Worm (Caenorhabditis elegans) whole organism, L2 larva: ENCODE data around the gene acer-1.
"Not testable (repeated sequence)": the region's sequence is repeated elsewhere in the genome, so short reads cannot be mapped to it uniquely, and the experiment has no call there.

Source experiments
- C34F6.9 ChIP-seq: fragments of 150-350 bp; optimal IDR thresholded peaks from 2 replicates; lab custom pipeline; 2014; ENCODE audit warnings: missing biosample characterization, missing genetic modification characterization
- R02D3.7 ChIP-seq: fragments of 150-350 bp; optimal IDR thresholded peaks from 2 replicates; lab custom pipeline; 2014; ENCODE audit warnings: missing biosample characterization, missing genetic modification characterization
- ZK546.5 ChIP-seq: sonication (generic microtip); optimal IDR thresholded peaks from 2 replicates; lab custom pipeline; 2017; ENCODE audit warnings: missing biosample characterization, missing genetic modification characterization
- alr-1 ChIP-seq: fragments of 150-350 bp; optimal IDR thresholded peaks from 2 replicates; lab custom pipeline; 2014; ENCODE audit warnings: missing biosample characterization, missing genetic modification characterization
- ama-1 ChIP-seq: fragments of 150-350 bp; optimal IDR thresholded peaks from 2 replicates; lab custom pipeline; 2018; ENCODE audit warnings: inconsistent platforms
- blmp-1 ChIP-seq: sonication (generic microtip); optimal IDR thresholded peaks from 2 replicates; lab custom pipeline; 2017; ENCODE audit warnings: missing genetic modification characterization, mild to moderate bottlenecking, missing compliant biosample characterization, antibody characterized with exemption, moderate library complexity; ENCODE audit not compliant: insufficient read depth
- egl-27 ChIP-seq: sonication (generic microtip); optimal IDR thresholded peaks from 3 replicates; lab custom pipeline; 2017; ENCODE audit warnings: missing biosample characterization, missing genetic modification reagents, missing genetic modification characterization
- elt-3 ChIP-seq: sonication (generic microtip); optimal IDR thresholded peaks from 2 replicates; lab custom pipeline; 2017; ENCODE audit warnings: missing biosample characterization, missing genetic modification characterization
- fos-1 ChIP-seq: fragments of 150-350 bp; optimal IDR thresholded peaks from 2 replicates; lab custom pipeline; 2014; ENCODE audit warnings: missing biosample characterization, missing genetic modification characterization
- gmeb-1 ChIP-seq: fragments of 150-350 bp; optimal IDR thresholded peaks from 2 replicates; lab custom pipeline; 2014; ENCODE audit warnings: missing biosample characterization, missing genetic modification characterization
- lin-11 ChIP-seq: fragments of 150-350 bp; sonication (generic microtip); optimal IDR thresholded peaks from 2 replicates; lab custom pipeline; 2014; ENCODE audit warnings: missing biosample characterization, missing genetic modification characterization, inconsistent platforms, mixed read lengths
- lin-13 ChIP-seq: fragments of 150-350 bp; optimal IDR thresholded peaks from 2 replicates; lab custom pipeline; 2014; ENCODE audit warnings: missing biosample characterization, missing genetic modification reagents, missing genetic modification characterization
- lin-39 ChIP-seq: fragments of 150-350 bp; optimal IDR thresholded peaks from 2 replicates; lab custom pipeline; 2014; ENCODE audit warnings: missing biosample characterization, missing genetic modification reagents, missing genetic modification characterization
- lsy-2 ChIP-seq, 2 experiments: fragments of 150-350 bp in 1 of 2; sonication (generic microtip) in 1 of 2; optimal IDR thresholded peaks; 2 replicates each; lab custom pipeline; 2014 to 2017; ENCODE audit warnings: missing biosample characterization in 2 of 2, missing genetic modification characterization in 2 of 2
- mab-5 ChIP-seq: fragments of 150-350 bp; optimal IDR thresholded peaks from 2 replicates; lab custom pipeline; 2014; ENCODE audit warnings: missing biosample characterization, missing genetic modification characterization
- mbf-1 ChIP-seq: sonication (generic microtip); optimal IDR thresholded peaks from 2 replicates; lab custom pipeline; 2017; ENCODE audit warnings: missing biosample characterization, missing genetic modification characterization
- nhr-10 ChIP-seq: sonication (generic microtip); optimal IDR thresholded peaks from 2 replicates; lab custom pipeline; 2017; ENCODE audit warnings: missing biosample characterization, missing genetic modification characterization
- nhr-12 ChIP-seq: fragments of 150-350 bp; optimal IDR thresholded peaks from 2 replicates; lab custom pipeline; 2014; ENCODE audit warnings: missing biosample characterization, missing genetic modification characterization
- nhr-129 ChIP-seq: fragments of 150-350 bp; optimal IDR thresholded peaks from 2 replicates; lab custom pipeline; 2014; ENCODE audit warnings: missing biosample characterization, missing genetic modification characterization
- nhr-21 ChIP-seq: fragments of 150-350 bp; optimal IDR thresholded peaks from 2 replicates; lab custom pipeline; 2014; ENCODE audit warnings: missing biosample characterization, missing genetic modification characterization
- sem-4 ChIP-seq: fragments of 150-350 bp; optimal IDR thresholded peaks from 2 replicates; lab custom pipeline; 2014; ENCODE audit warnings: missing biosample characterization, missing genetic modification reagents, missing genetic modification characterization
- skn-1 ChIP-seq: sonication (generic microtip); optimal IDR thresholded peaks from 2 replicates; lab custom pipeline; 2017; ENCODE audit warnings: missing biosample characterization, missing genetic modification characterization
- sma-3 ChIP-seq: sonication (generic microtip); optimal IDR thresholded peaks from 2 replicates; lab custom pipeline; 2016; ENCODE audit warnings: missing genetic modification reagents, missing genetic modification characterization, missing compliant biosample characterization
- sma-9 ChIP-seq, 2 experiments: fragments of 150-350 bp in 1 of 2; sonication (generic microtip) in 1 of 2; optimal IDR thresholded peaks; 2 replicates each; lab custom pipeline; 2014 to 2016; ENCODE audit warnings: missing genetic modification characterization in 2 of 2, mild to moderate bottlenecking in 1 of 2, missing biosample characterization in 1 of 2, missing compliant biosample characterization in 1 of 2, missing genetic modification reagents in 1 of 2, moderate library complexity in 1 of 2
- snpc-4 ChIP-seq: fragments of 150-350 bp; optimal IDR thresholded peaks from 2 replicates; lab custom pipeline; 2014; ENCODE audit warnings: missing biosample characterization, missing genetic modification characterization
- unc-39 ChIP-seq: fragments of 150-350 bp; optimal IDR thresholded peaks from 2 replicates; lab custom pipeline; 2014; ENCODE audit warnings: missing biosample characterization, missing genetic modification characterization
- unc-55 ChIP-seq: fragments of 150-350 bp; sonication (generic microtip); optimal IDR thresholded peaks from 3 replicates; lab custom pipeline; 2014; ENCODE audit warnings: missing biosample characterization, missing genetic modification reagents, missing genetic modification characterization
- unc-62 ChIP-seq: fragments of 150-350 bp; optimal IDR thresholded peaks from 2 replicates; lab custom pipeline; 2014; ENCODE audit warnings: missing biosample characterization, missing genetic modification reagents, missing genetic modification characterization
- ztf-11 ChIP-seq: sonication (generic microtip); optimal IDR thresholded peaks from 2 replicates; lab custom pipeline; 2017; ENCODE audit warnings: missing biosample characterization, missing genetic modification characterization
- ztf-4 ChIP-seq: fragments of 150-350 bp; optimal IDR thresholded peaks from 2 replicates; lab custom pipeline; 2014; ENCODE audit warnings: missing biosample characterization, missing genetic modification characterization

acer-1 gene

DNA sequence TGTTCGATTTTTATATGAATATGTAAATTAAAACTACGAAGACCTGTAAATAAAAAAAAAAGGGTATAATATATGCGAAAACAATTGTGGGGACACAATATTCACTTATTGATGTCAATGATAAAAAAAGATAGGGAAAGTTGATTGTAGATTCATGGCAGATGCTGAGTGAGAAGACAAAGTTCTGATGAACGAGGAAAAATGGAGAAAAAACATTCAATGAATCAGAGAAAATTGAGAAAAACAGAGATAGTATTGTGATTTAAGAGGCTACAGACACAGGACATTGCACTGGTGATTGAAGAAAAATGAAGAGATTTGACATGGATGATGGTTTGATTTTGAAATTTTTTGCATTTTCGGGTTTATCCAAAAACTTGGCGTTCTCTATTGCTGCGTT, 18.5 kb upstream of the acer-1 start:
- peak; percentile 12 for TF ChIP-seq nhr-129 (tag; lab: Kevin White, UChicago)
- TF ChIP-seq nhr-12: no peak
- no peak for TF ChIP-seq snpc-4 (tag; lab: Kevin White, UChicago)
- TF ChIP-seq ztf-4: no peak
- TF ChIP-seq lin-39 (tag; lab: Kevin White, UChicago): no peak
- TF ChIP-seq blmp-1 (tag; lab: Kevin White, UChicago): peak; percentile 52
- TF ChIP-seq C34F6.9: peak; percentile 32
- no peak for TF ChIP-seq nhr-21
- TF ChIP-seq skn-1 (tag; lab: Kevin White, UChicago): no peak
- TF ChIP-seq nhr-10 (tag; lab: Kevin White, UChicago): no peak
- TF ChIP-seq fos-1 (tag; lab: Kevin White, UChicago): peak; percentile 37
- no peak for TF ChIP-seq unc-55 (GFP tag; lab: Kevin White, UChicago)
- TF ChIP-seq R02D3.7 (tag; lab: Kevin White, UChicago): no peak
- no peak for TF ChIP-seq ztf-11
- TF ChIP-seq sem-4 (tag; lab: Kevin White, UChicago): no peak
- no peak for TF ChIP-seq lin-13 (GFP tag; lab: Kevin White, UChicago)

DNA sequence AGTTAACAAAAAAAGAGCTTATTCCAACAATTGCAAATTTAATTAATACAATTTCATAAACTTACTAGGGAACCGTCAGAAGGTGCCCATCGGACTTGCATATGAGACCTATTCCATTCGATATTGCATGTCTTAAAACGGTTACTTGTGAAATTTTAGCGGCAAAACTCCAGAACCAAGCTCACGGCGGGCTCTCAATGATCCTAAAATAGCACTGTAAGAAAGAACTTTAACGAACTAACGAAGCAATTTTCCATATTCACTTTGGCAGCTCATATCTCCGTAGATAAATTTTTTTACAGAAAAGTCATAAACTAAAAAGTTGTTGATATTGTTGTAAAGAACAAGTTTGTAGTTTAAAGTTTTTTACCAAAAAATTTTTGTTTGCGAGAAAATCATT, 17.5 kb upstream of the acer-1 start, which contains the start of gene B0252.3:
Gene B0252.3, minus strand, starts transcription at position 101 of the 400 bp plus-strand sequence.
- TF ChIP-seq lin-11; lsy-2 (tag; optimal IDR thresholded peaks at IDR 0.05; lab: Kevin White, UChicago); C34F6.9: not testable (repeated sequence)

DNA sequence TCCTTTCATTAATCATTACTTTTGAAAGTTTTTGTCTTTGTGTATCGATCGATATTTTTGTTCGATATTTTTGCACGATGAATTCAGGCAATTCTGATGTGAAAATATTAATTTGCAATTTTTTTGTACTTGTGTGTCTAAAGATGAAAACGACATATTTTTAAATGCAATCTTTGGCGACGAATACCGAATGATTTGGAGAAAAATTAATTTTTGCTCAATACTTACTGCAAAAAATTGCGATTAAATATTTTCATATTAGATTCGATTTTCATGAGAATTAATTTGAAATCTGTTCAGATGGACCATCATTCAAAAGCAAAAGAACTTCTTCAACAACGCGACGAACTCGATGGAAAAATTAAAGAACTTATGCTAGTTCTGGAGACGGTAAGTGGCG, 11.6 kb upstream of the acer-1 start, which contains the start of gene psmd-9:
Gene psmd-9, plus strand, starts transcription at position 301 of the 400 bp plus-strand sequence.
- TF ChIP-seq lin-11 (no peak), C34F6.9 (no peak), gmeb-1 (tag; lab: Kevin White, UChicago) (no peak), ama-1 (lab: Kevin White, UChicago) (no peak), egl-27 (tag; lab: Kevin White, UChicago) (no peak), sma-9 (GFP tag; optimal IDR thresholded peaks at IDR 0.05; lab: Kevin White, UChicago) (no peak), sma-9 (tag; optimal IDR thresholded peaks at IDR 0.05; lab: Kevin White, UChicago) (no peak), mab-5 (tag; lab: Kevin White, UChicago) (no peak), lin-39 (tag; lab: Kevin White, UChicago) (no peak), ztf-11 (no peak), mbf-1 (tag; lab: Kevin White, UChicago) (no peak), alr-1 (no peak), elt-3 (tag; lab: Kevin White, UChicago) (no peak), ZK546.5 (no peak), unc-55 (GFP tag; lab: Kevin White, UChicago) (no peak), unc-39 (tag; lab: Kevin White, UChicago) (no peak)

DNA sequence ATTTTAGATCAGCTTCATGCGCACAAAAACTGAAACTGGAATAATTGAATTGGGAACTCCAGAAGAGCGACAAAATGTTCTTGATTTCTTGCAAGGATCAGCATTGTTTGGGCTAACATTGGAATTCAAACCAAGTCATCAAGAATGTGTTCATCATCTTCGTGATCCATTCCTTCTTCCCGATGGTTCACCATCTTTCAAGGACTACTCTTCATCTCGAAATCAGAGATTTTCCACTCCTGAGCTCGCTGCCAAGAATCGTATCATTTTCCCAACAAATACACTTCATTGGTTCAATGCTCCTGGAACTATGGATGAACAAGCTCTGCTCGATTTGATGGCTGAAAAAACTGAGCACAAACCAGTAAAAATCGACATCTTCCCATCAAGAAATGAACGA, 10.5 kb upstream of the acer-1 start:
- no peak for TF ChIP-seq ZK546.5
- no peak for TF ChIP-seq skn-1 (tag; lab: Kevin White, UChicago)
- no peak for TF ChIP-seq sma-3 (GFP tag; lab: Kevin White, UChicago)

ce11 chrII:6898017-6898779, 8.0 kb upstream of the acer-1 start, which contains the start of gene hrpl-1:
TSS of gene hrpl-1 (plus strand) at chrII:6898729.
- peak in 1 of 2 experiments; percentile 19 for TF ChIP-seq lsy-2 (tag; optimal IDR thresholded peaks at IDR 0.05; lab: Kevin White, UChicago)
- TF ChIP-seq nhr-12: no peak
- TF ChIP-seq unc-55 (GFP tag; lab: Kevin White, UChicago): peak; percentile 26
- peak; percentile 29 for TF ChIP-seq sma-9 (GFP tag; optimal IDR thresholded peaks at IDR 0.05; lab: Kevin White, UChicago)
- TF ChIP-seq sma-9 (tag; optimal IDR thresholded peaks at IDR 0.05; lab: Kevin White, UChicago): no peak
- no peak for TF ChIP-seq ZK546.5
- peak; percentile 23 for TF ChIP-seq C34F6.9
- TF ChIP-seq sma-3 (GFP tag; lab: Kevin White, UChicago): peak; percentile 33
- no peak for TF ChIP-seq unc-62
- TF ChIP-seq alr-1: no peak
- TF ChIP-seq fos-1 (tag; lab: Kevin White, UChicago): peak; percentile 40

DNA sequence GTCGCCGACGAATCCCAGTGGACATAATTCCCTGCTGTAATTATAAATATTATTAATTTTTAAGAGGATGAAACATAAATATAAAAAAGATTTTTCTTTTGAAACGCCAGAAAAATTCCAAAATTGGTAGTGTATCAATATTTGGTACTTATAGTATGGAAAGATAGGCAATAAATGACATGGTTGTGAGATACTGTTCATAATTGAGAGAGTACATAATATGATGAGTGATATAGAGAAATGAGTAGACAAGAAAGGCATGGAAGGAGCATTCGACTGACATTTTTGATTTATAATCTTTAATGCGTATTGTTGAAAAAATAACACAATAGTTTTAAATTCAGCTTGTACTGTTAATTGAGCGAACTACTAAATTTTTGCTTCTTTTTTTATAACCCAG, 7.3 kb upstream of the acer-1 start, which contains the start of gene C44B7.11:
Gene C44B7.11, minus strand, starts transcription at position 34 of the 400 bp plus-strand sequence.
- TF ChIP-seq elt-3 (tag; lab: Kevin White, UChicago): no peak
- TF ChIP-seq fos-1 (tag; lab: Kevin White, UChicago): peak; percentile 52
